Worm (Caenorhabditis elegans): ENCODE results near the gene F19B10.13.

F19B10.13 gene

ce11 chrII:3682770-3683234 is 20.7 kb downstream of the F19B10.13 start, which contains the start of gene F19B10.1 (continued):
- TF ChIP-seq nhr-47 (tag; optimal IDR thresholded peaks at IDR 0.05) = peak; percentile 76
- no peak for TF ChIP-seq pqm-1 (tag; optimal IDR thresholded peaks at IDR 0.05)
- no peak for TF ChIP-seq ceh-8 (GFP tag; optimal IDR thresholded peaks at IDR 0.05)
- no peak for TF ChIP-seq nhr-28 (tag; optimal IDR thresholded peaks at IDR 0.05)
- peak; percentile 20 for TF ChIP-seq pag-3 (tag; optimal IDR thresholded peaks at IDR 0.05; ENCODE audit: borderline replicate concordance, insufficient read depth)
- TF ChIP-seq irx-1 (tag; optimal IDR thresholded peaks at IDR 0.05) = peak; percentile 59
- no peak for TF ChIP-seq sox-4 (tag; optimal IDR thresholded peaks at IDR 0.05)
- no peak for TF ChIP-seq hpl-2 (GFP tag; optimal IDR thresholded peaks at IDR 0.05)
- peak; percentile 35 for TF ChIP-seq aly-2 (tag; optimal IDR thresholded peaks at IDR 0.05)
- no peak for TF ChIP-seq sup-37 (GFP tag; optimal IDR thresholded peaks at IDR 0.05)
- TF ChIP-seq mef-2 (tag; optimal IDR thresholded peaks at IDR 0.05) = no peak
- no peak for TF ChIP-seq nhr-76 (tag; optimal IDR thresholded peaks at IDR 0.05)
- peak; percentile 49 for TF ChIP-seq vab-15 (tag; optimal IDR thresholded peaks at IDR 0.05)
- no peak for TF ChIP-seq efl-3 (GFP tag; optimal IDR thresholded peaks at IDR 0.05)
- TF ChIP-seq lin-13 (GFP tag; optimal IDR thresholded peaks at IDR 0.05) = peak; percentile 72
- peak; percentile 85 for TF ChIP-seq nhr-71 (tag; optimal IDR thresholded peaks at IDR 0.05)
- no peak for TF ChIP-seq ets-5 (GFP tag; IDR thresholded peaks at IDR 0.05)
- peak; percentile 68 for TF ChIP-seq lir-3 (tag; optimal IDR thresholded peaks at IDR 0.05; ENCODE audit: poor library complexity)
- TF ChIP-seq ceh-90 (tag; optimal IDR thresholded peaks at IDR 0.05) = no peak
- TF ChIP-seq mab-9 (GFP tag; IDR thresholded peaks at IDR 0.05) = 0 out of 2 replicates have a peak, but pooled peaks have one; percentile 23
- peak; percentile 82 for TF ChIP-seq nhr-90 (tag; optimal IDR thresholded peaks at IDR 0.05; ENCODE audit: poor library complexity)
- no peak for TF ChIP-seq fkh-10 (GFP tag; optimal IDR thresholded peaks at IDR 0.05)
- peak; percentile 86 for TF ChIP-seq lin-14 (GFP tag; optimal IDR thresholded peaks at IDR 0.05)
- TF ChIP-seq ama-1 (optimal IDR thresholded peaks at IDR 0.05) = no peak
- peak in 1 of 2 experiments; percentile 93 for TF ChIP-seq mdl-1 (tag; optimal IDR thresholded peaks at IDR 0.05)
- TF ChIP-seq rnt-1 (tag; optimal IDR thresholded peaks at IDR 0.05) = peak; percentile 77
- TF ChIP-seq sptf-1 (tag; optimal IDR thresholded peaks at IDR 0.05) = no peak
- TF ChIP-seq nhr-237 (tag; optimal IDR thresholded peaks at IDR 0.05) = no peak
- peak; percentile 65 for TF ChIP-seq swsn-7 (tag; optimal IDR thresholded peaks at IDR 0.05)
- TF ChIP-seq hlh-4 (tag; optimal IDR thresholded peaks at IDR 0.05) = no peak
- TF ChIP-seq nhr-11 (tag; optimal IDR thresholded peaks at IDR 0.05) = no peak
- TF ChIP-seq fos-1 (tag; optimal IDR thresholded peaks at IDR 0.05) = no peak

- TF ChIP-seq zip-4 (GFP tag; optimal IDR thresholded peaks at IDR 0.05) (peak; percentile 47), skn-1 (tag; optimal IDR thresholded peaks at IDR 0.05) (peak; percentile 17), efl-1 (optimal IDR thresholded peaks at IDR 0.05) (no peak), efl-1 (GFP tag; optimal IDR thresholded peaks at IDR 0.05 in 1 of 2) (peak in 1 of 2 experiments; percentile 78), sptf-1 (tag; optimal IDR thresholded peaks at IDR 0.05) (no peak)
Observed at ce11 chrII:3684487-3685067, 22.5 kb downstream of the F19B10.13 start.

ce11 chrII:3688333-3688732 is 26.3 kb downstream of the F19B10.13 start, which contains the start of gene ifas-1:
Gene ifas-1 (minus strand): TSS chrII:3688719.
- no peak for TF ChIP-seq ces-1 (GFP tag; optimal IDR thresholded peaks at IDR 0.05)
- no peak for TF ChIP-seq egl-27 (tag; optimal IDR thresholded peaks at IDR 0.05)
- no peak for TF ChIP-seq lin-14 (GFP tag; optimal IDR thresholded peaks at IDR 0.05)
- no peak for TF ChIP-seq rnt-1 (tag; optimal IDR thresholded peaks at IDR 0.05)
- no peak for TF ChIP-seq efl-1 (optimal IDR thresholded peaks at IDR 0.05)
- no peak for TF ChIP-seq efl-1 (GFP tag; optimal IDR thresholded peaks at IDR 0.05 in 1 of 2)
- no peak for TF ChIP-seq lin-13 (GFP tag; optimal IDR thresholded peaks at IDR 0.05)
- TF ChIP-seq nhr-90 (tag; optimal IDR thresholded peaks at IDR 0.05; ENCODE audit: poor library complexity) = no peak
- TF ChIP-seq unc-86 (tag; optimal IDR thresholded peaks at IDR 0.05) = no peak
- no peak for TF ChIP-seq nhr-84 (tag; optimal IDR thresholded peaks at IDR 0.05)
- no peak for TF ChIP-seq C34B4.2 (tag; optimal IDR thresholded peaks at IDR 0.05)
- no peak for TF ChIP-seq unc-98 (GFP tag; IDR thresholded peaks at IDR 0.05)
- no peak for TF ChIP-seq nhr-85 (tag)
- TF ChIP-seq aly-2 (tag; optimal IDR thresholded peaks at IDR 0.05) = no peak
- no peak for TF ChIP-seq fkh-8 (tag; optimal IDR thresholded peaks at IDR 0.05)
- no peak for TF ChIP-seq irx-1 (tag; optimal IDR thresholded peaks at IDR 0.05)
- TF ChIP-seq nhr-11 (tag; optimal IDR thresholded peaks at IDR 0.05) = no peak
- TF ChIP-seq fkh-4 (tag; optimal IDR thresholded peaks at IDR 0.05; ENCODE audit: borderline replicate concordance) = no peak
- no peak for TF ChIP-seq ceh-63 (GFP tag; optimal IDR thresholded peaks at IDR 0.05)
- no peak for TF ChIP-seq unc-130 (tag; optimal IDR thresholded peaks at IDR 0.05)
- no peak for TF ChIP-seq elt-2 (tag; optimal IDR thresholded peaks at IDR 0.05)
